Worm (Caenorhabditis elegans) whole organism, L4 larva: Measurements from ENCODE around the gene F43C11.16.

Experiments used
- D1046.2 ChIP-seq: fragments of 200-800 bp; sonication (Bioruptor generic); IDR thresholded peaks from 2 replicates; pipeline ENCODE4 v1.3.6; 2022; ENCODE audit warnings: missing genetic modification characterization, missing compliant biosample characterization
- R02D3.7 ChIP-seq: fragments of 150-350 bp; sonication (generic microtip); optimal IDR thresholded peaks from 3 replicates; lab custom pipeline; 2014; ENCODE audit warnings: missing biosample characterization, missing genetic modification characterization
- T26A8.4 ChIP-seq: fragments of 200-800 bp; sonication (Bioruptor generic); IDR thresholded peaks from 2 replicates; pipeline ENCODE4 v1.3.6; 2022; ENCODE audit warnings: missing genetic modification characterization, missing compliant biosample characterization
- Y48G9A.11 ChIP-seq: fragments of 200-800 bp; sonication (Bioruptor generic); IDR thresholded peaks from 2 replicates; pipeline ENCODE4 v1.3.6; 2022; ENCODE audit warnings: missing genetic modification reagents, missing genetic modification characterization, missing compliant biosample characterization
- Y75B8A.6 ChIP-seq: fragments of 200-800 bp; sonication (Bioruptor generic); IDR thresholded peaks from 2 replicates; pipeline ENCODE4 v1.3.6; 2022; ENCODE audit warnings: missing genetic modification reagents, missing genetic modification characterization, missing compliant biosample characterization
- ama-1 ChIP-seq: fragments of 150-350 bp; optimal IDR thresholded peaks from 2 replicates; lab custom pipeline; 2014; ENCODE audit warnings: inconsistent platforms, mixed read lengths
- attf-4 ChIP-seq: sonication (generic microtip); optimal IDR thresholded peaks from 3 replicates; lab custom pipeline; 2017; ENCODE audit warnings: missing biosample characterization, missing genetic modification characterization
- cey-2 ChIP-seq: sonication (generic microtip); optimal IDR thresholded peaks from 3 replicates; lab custom pipeline; 2017; ENCODE audit warnings: missing genetic modification characterization, mild to moderate bottlenecking, missing compliant biosample characterization, antibody characterized with exemption, borderline replicate concordance; ENCODE audit not compliant: insufficient read depth
- ctbp-1 ChIP-seq: fragments of 200-800 bp; sonication (Bioruptor generic); IDR thresholded peaks from 2 replicates; pipeline ENCODE4 v1.3.6; 2022; ENCODE audit warnings: missing genetic modification reagents, missing genetic modification characterization, missing compliant biosample characterization
- dmd-6 ChIP-seq: fragments of 200-800 bp; sonication (Bioruptor generic); IDR thresholded peaks from 2 replicates; pipeline ENCODE4 v1.3.6; 2022; ENCODE audit warnings: missing genetic modification reagents, missing genetic modification characterization, missing compliant biosample characterization
- dmd-9 ChIP-seq: fragments of 200-800 bp; sonication (Bioruptor generic); IDR thresholded peaks from 2 replicates; pipeline ENCODE4 v1.3.6; 2022; ENCODE audit warnings: missing genetic modification reagents, missing genetic modification characterization, missing compliant biosample characterization
- dpl-1 ChIP-seq: fragments of 150-350 bp; optimal IDR thresholded peaks from 2 replicates; lab custom pipeline; 2014; ENCODE audit warnings: missing biosample characterization, missing genetic modification reagents, missing genetic modification characterization
- duxl-1 ChIP-seq: sonication (generic microtip); optimal IDR thresholded peaks from 2 replicates; lab custom pipeline; 2016; ENCODE audit warnings: mild to moderate bottlenecking, missing genetic modification characterization, moderate library complexity, missing compliant biosample characterization; ENCODE audit not compliant: poor library complexity
- egl-27 ChIP-seq: sonication (generic microtip); optimal IDR thresholded peaks from 3 replicates; lab custom pipeline; 2017; ENCODE audit warnings: missing biosample characterization, missing genetic modification reagents, missing genetic modification characterization
- egl-43 ChIP-seq: fragments of 200-800 bp; sonication (Bioruptor generic); IDR thresholded peaks from 2 replicates; pipeline ENCODE4 v1.3.6; 2022; ENCODE audit warnings: missing genetic modification reagents, missing genetic modification characterization, missing compliant biosample characterization
- hlh-11 ChIP-seq: fragments of 200-800 bp; sonication (Bioruptor generic); optimal IDR thresholded peaks from 2 replicates; lab custom pipeline; 2018; ENCODE audit warnings: mild to moderate bottlenecking, missing genetic modification characterization, missing compliant biosample characterization
- lin-1 ChIP-seq: fragments of 200-800 bp; sonication (Bioruptor generic); IDR thresholded peaks from 2 replicates; pipeline ENCODE4 v1.3.6; 2022; ENCODE audit warnings: missing genetic modification reagents, missing genetic modification characterization, missing compliant biosample characterization
- lin-29 ChIP-seq: fragments of 200-800 bp; sonication (Bioruptor generic); IDR thresholded peaks from 2 replicates; pipeline ENCODE4 v1.3.6; 2022; ENCODE audit warnings: missing genetic modification reagents, missing genetic modification characterization, missing compliant biosample characterization
- lin-38 ChIP-seq: fragments of 200-800 bp; sonication (Bioruptor generic); IDR thresholded peaks from 2 replicates; pipeline ENCODE4 v1.3.6; 2022; ENCODE audit warnings: missing genetic modification reagents, missing genetic modification characterization, missing compliant biosample characterization
- lin-39 ChIP-seq: fragments of 150-350 bp; optimal IDR thresholded peaks from 2 replicates; lab custom pipeline; 2014; ENCODE audit warnings: missing biosample characterization, missing genetic modification reagents, missing genetic modification characterization
- madf-5 ChIP-seq, 2 experiments: fragments of 200-800 bp; sonication (Bioruptor generic); IDR thresholded peaks; 2 replicates each; pipeline ENCODE4 v1.3.6; 2022; ENCODE audit warnings: missing compliant biosample characterization in 2 of 2, missing genetic modification characterization in 2 of 2
- mep-1 ChIP-seq: fragments of 150-350 bp; sonication (generic microtip); optimal IDR thresholded peaks from 3 replicates; lab custom pipeline; 2014; ENCODE audit warnings: missing biosample characterization, missing genetic modification characterization
- mxl-2 ChIP-seq: fragments of 200-800 bp; sonication (Bioruptor generic); conservative IDR thresholded peaks from 2 replicates; pipeline ENCODE4 v1.3.6; 2022; ENCODE audit warnings: missing genetic modification reagents, missing genetic modification characterization, missing compliant biosample characterization
- nhr-102 ChIP-seq: sonication (generic microtip); optimal IDR thresholded peaks from 2 replicates; lab custom pipeline; 2016; ENCODE audit warnings: mild to moderate bottlenecking, missing genetic modification characterization, moderate library complexity, missing compliant biosample characterization
- nhr-6 ChIP-seq: fragments of 150-350 bp; optimal IDR thresholded peaks from 2 replicates; lab custom pipeline; 2014; ENCODE audit warnings: missing biosample characterization, missing genetic modification characterization
- nhr-76 ChIP-seq: fragments of 150-350 bp; optimal IDR thresholded peaks from 2 replicates; lab custom pipeline; 2014; ENCODE audit warnings: missing biosample characterization, missing genetic modification characterization
- nhr-77 ChIP-seq: fragments of 150-350 bp; optimal IDR thresholded peaks from 2 replicates; lab custom pipeline; 2014; ENCODE audit warnings: missing biosample characterization, missing genetic modification characterization
- pha-4 ChIP-seq, 2 experiments: fragments of 150-350 bp in 1 of 2; fragments of 200-800 bp in 1 of 2; sonication (Bioruptor generic) in 1 of 2; IDR thresholded peaks in 1 of 2; optimal IDR thresholded peaks in 1 of 2; 2 replicates each; pipeline versions ENCODE4 v1.3.6 to Lab custom; 2014 to 2022; ENCODE audit warnings: missing genetic modification characterization in 2 of 2, missing genetic modification reagents in 2 of 2, missing biosample characterization in 1 of 2, missing compliant biosample characterization in 1 of 2
- rbr-2 ChIP-seq: sonication (generic microtip); optimal IDR thresholded peaks from 2 replicates; lab custom pipeline; 2016; ENCODE audit warnings: missing genotype, missing genetic modification characterization, missing compliant biosample characterization
- set-16 ChIP-seq: fragments of 200-800 bp; sonication (Bioruptor generic); IDR thresholded peaks from 2 replicates; pipeline ENCODE4 v1.3.6; 2022; ENCODE audit warnings: missing genetic modification reagents, missing genetic modification characterization, missing compliant biosample characterization
- spr-1 ChIP-seq: sonication (generic microtip); optimal IDR thresholded peaks from 2 replicates; lab custom pipeline; 2016; ENCODE audit warnings: mild to moderate bottlenecking, missing genetic modification characterization, missing compliant biosample characterization
- tag-97 ChIP-seq: fragments of 200-800 bp; sonication (Bioruptor generic); IDR thresholded peaks from 2 replicates; pipeline ENCODE4 v1.3.6; 2022; ENCODE audit warnings: missing genetic modification characterization, missing compliant biosample characterization
- unc-39 ChIP-seq: sonication (generic microtip); optimal IDR thresholded peaks from 2 replicates; lab custom pipeline; 2017; ENCODE audit warnings: missing biosample characterization, missing genetic modification characterization
- vab-7 ChIP-seq: fragments of 200-800 bp; sonication (Bioruptor generic); IDR thresholded peaks from 2 replicates; pipeline ENCODE4 v1.3.6; 2022; ENCODE audit warnings: missing genetic modification reagents, missing genetic modification characterization, missing compliant biosample characterization
- zfp-2 ChIP-seq: sonication (generic microtip); optimal IDR thresholded peaks from 2 replicates; lab custom pipeline; 2016; ENCODE audit warnings: mild to moderate bottlenecking, missing genetic modification characterization, missing compliant biosample characterization

Gene F43C11.16

DNA sequence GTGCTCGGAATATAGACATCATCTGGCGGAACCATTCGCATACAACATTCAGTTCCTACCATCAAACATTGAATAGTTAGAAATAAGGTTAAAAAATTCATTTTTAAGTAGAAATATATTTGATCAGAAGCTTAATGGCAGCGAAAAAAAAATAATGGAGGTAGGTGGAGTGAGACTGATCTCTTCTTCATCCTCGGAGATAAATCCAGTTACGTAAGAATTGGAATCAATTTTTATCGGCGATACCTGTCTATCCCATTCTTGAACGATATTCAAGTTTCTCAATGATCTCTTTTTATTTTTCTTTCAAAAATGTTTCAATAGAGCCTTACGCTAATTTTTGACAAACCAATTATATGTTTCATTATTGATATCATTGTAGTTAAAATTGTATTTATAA, 25.6 kb upstream of the F43C11.16 start, which contains the start of gene F16G10.9:
Gene F16G10.9, minus strand, starts transcription at position 101 of the 400 bp plus-strand sequence.
- TF ChIP-seq mep-1 (tag; lab: Kevin White, UChicago) (no peak), nhr-76 (tag; lab: Kevin White, UChicago) (no peak), madf-5 (GFP tag; IDR thresholded peaks at IDR 0.05; lab: Robert Waterston, UW) (no peak), hlh-11 (no peak), Y75B8A.6 (GFP tag; lab: Robert Waterston, UW) (no peak), egl-43 (no peak), set-16 (GFP tag; lab: Robert Waterston, UW) (no peak), dmd-9 (GFP tag; lab: Robert Waterston, UW) (no peak), egl-27 (tag; lab: Kevin White, UChicago) (no peak), duxl-1 (tag; lab: Kevin White, UChicago) (no peak), vab-7 (no peak), Y48G9A.11 (no peak), unc-39 (tag; lab: Kevin White, UChicago) (no peak), ama-1 (lab: Kevin White, UChicago) (no peak)

DNA sequence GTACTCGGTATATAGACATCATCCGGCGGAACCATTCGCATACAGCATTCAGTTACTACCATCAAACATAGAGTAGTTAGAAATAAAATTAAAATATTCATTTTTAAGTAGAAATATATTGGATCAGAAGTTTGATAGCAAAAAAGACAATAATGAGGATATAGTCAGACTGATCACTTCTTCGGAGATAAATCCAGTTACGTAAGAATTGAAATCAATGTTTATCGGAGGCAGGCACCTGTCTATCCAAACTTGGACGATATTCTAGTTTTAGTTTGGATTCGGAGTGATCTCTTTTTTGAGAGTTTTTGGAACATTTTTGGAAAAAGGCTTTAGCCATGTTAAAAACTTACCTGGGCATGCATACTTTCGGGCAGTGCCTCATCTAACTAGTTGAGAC, 23.5 kb upstream of the F43C11.16 start, which contains the start of gene F16G10.8:
Gene F16G10.8, minus strand, starts transcription at position 101 of the 400 bp plus-strand sequence.
- TF ChIP-seq lin-1 (GFP tag; lab: Robert Waterston, UW) (no peak), dpl-1 (GFP tag; lab: Kevin White, UChicago) (no peak), tag-97 (GFP tag; lab: Robert Waterston, UW) (no peak), nhr-6 (tag; lab: Kevin White, UChicago) (no peak)
- TF ChIP-seq, all 104 proteins: peak for 0

DNA sequence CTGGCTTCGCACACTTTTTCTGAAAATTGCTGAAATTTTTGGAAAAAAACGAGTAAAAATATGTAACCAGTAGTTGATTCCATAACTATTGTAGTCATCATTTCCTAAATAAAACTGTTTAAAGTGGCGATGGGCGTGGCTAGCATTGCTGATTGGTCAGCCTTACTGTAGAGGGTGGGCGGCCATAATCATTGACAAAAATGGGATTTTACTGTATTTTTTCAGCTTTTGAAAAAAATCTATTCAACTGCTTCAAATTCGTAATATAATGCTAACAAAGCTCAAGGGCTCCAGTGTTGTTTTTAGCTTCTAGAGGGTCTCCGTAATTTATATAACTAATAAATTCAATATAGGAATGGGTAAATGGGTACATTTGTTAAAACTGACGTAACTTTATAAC, 20.3 kb upstream of the F43C11.16 start, which contains the start of gene F16G10.7:
Gene F16G10.7, minus strand, starts transcription at position 101 of the 400 bp plus-strand sequence.
- TF ChIP-seq lin-39 (tag; lab: Kevin White, UChicago), result no peak
- no peak for TF ChIP-seq rbr-2 (tag; lab: Kevin White, UChicago)
- no peak for TF ChIP-seq mxl-2 (GFP tag; lab: Robert Waterston, UW)
- TF ChIP-seq cey-2 (tag; lab: Kevin White, UChicago), result no peak
- no peak for TF ChIP-seq nhr-77 (tag; lab: Kevin White, UChicago)
- TF ChIP-seq ctbp-1 (GFP tag; lab: Robert Waterston, UW), result no peak
- TF ChIP-seq spr-1 (tag; lab: Kevin White, UChicago), result no peak
- TF ChIP-seq pha-4 (GFP tag; IDR thresholded peaks at IDR 0.05; lab: Robert Waterston, UW), result no peak
- no peak for TF ChIP-seq pha-4 (tag; optimal IDR thresholded peaks at IDR 0.05; lab: Kevin White, UChicago)
- no peak for TF ChIP-seq R02D3.7 (tag; lab: Kevin White, UChicago)
- TF ChIP-seq D1046.2 (GFP tag; lab: Robert Waterston, UW), result no peak
- no peak for TF ChIP-seq dmd-6 (GFP tag; lab: Robert Waterston, UW)
- no peak for TF ChIP-seq T26A8.4 (GFP tag; lab: Robert Waterston, UW)
- TF ChIP-seq lin-38 (GFP tag; lab: Robert Waterston, UW), result no peak
- TF ChIP-seq attf-4 (tag; lab: Kevin White, UChicago), result no peak
- TF ChIP-seq lin-29 (GFP tag; lab: Robert Waterston, UW), result no peak
- TF ChIP-seq nhr-102 (tag; lab: Kevin White, UChicago), result no peak
- TF ChIP-seq, all 104 proteins: peak for 0

DNA sequence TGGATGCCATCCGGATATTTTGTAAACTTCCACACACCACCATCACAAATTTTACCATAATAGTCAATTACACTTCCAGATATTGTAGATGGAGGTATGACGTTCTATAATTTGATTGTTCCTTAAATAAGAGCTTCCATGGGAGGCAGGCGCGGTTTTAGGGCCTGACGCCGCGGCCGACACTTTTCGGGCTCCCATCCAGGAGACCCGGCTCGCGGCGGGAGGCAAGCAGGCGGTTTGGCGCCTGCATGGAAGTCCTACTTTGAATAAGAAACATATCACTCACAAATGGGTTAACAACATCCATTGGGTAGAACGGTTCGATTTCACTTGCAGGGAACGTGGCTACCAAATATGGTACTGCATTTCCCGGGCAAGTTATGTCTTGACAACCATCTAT, 19.8 kb upstream of the F43C11.16 start:
- TF ChIP-seq zfp-2 (tag; lab: Kevin White, UChicago), result no peak
- peak; percentile 83 for TF ChIP-seq set-16 (GFP tag; lab: Robert Waterston, UW)
- TF ChIP-seq, all 104 proteins: peak for 1
